Fruit fly (Drosophila melanogaster): Measurements from ENCODE around the gene CG18641.

CG18641 gene

dm6 chr2L:2364200-2364754 lies 50.8 kb downstream of the CG18641 start (continued):
- TF ChIP-seq Jarid2 (GFP tag; optimal IDR thresholded peaks at IDR 0.05) (peak; percentile 6), nau (GFP tag; optimal IDR thresholded peaks at IDR 0.05) (no peak), pzg (GFP tag; optimal IDR thresholded peaks at IDR 0.05) (peak; percentile 7), phol (tag; optimal IDR thresholded peaks at IDR 0.05) (peak; percentile 90), vnd (GFP tag; IDR thresholded peaks at IDR 0.05; ENCODE audit: partially characterized antibody) (peak; percentile 66), ftz-f1 (GFP tag; optimal IDR thresholded peaks at IDR 0.05) (peak; percentile 97), Ptx1 (GFP tag; IDR thresholded peaks at IDR 0.05) (no peak), CG1647 (GFP tag; optimal IDR thresholded peaks at IDR 0.05) (no peak), disco-r (GFP tag; optimal IDR thresholded peaks at IDR 0.05) (no peak), ind (GFP tag; optimal IDR thresholded peaks at IDR 0.05) (no peak), pan (optimal IDR thresholded peaks at IDR 0.05) (no peak), pan (GFP tag; optimal IDR thresholded peaks at IDR 0.05 in 1 of 2, IDR thresholded peaks at IDR 0.05 in 1 of 2) (no peak), CG13123 (GFP tag; optimal IDR thresholded peaks at IDR 0.05) (no peak), CG13624 (GFP tag; optimal IDR thresholded peaks at IDR 0.05) (peak; percentile 19), ken (GFP tag; IDR thresholded peaks at IDR 0.05) (peak; percentile 53; the same call in 1 of the 3 replicates), CG11247 (GFP tag; IDR thresholded peaks at IDR 0.05) (no peak), mld (GFP tag; IDR thresholded peaks at IDR 0.05; ENCODE audit: partially characterized antibody) (no peak), knrl (GFP tag; IDR thresholded peaks at IDR 0.05; ENCODE audit: partially characterized antibody) (peak; percentile 61), mirr (GFP tag; optimal IDR thresholded peaks at IDR 0.05) (no peak), wor (GFP tag; IDR thresholded peaks at IDR 0.05) (no peak), ara (GFP tag; IDR thresholded peaks at IDR 0.05) (peak; percentile 43; the same call in 1 of the 2 replicates), abd-A (tag; optimal IDR thresholded peaks at IDR 0.05) (no peak), ase (GFP tag; IDR thresholded peaks at IDR 0.05) (no peak), danr (GFP tag; IDR thresholded peaks at IDR 0.05) (no peak), CHES-1-like (GFP tag; optimal IDR thresholded peaks at IDR 0.05) (no peak), CG7786 (GFP tag; optimal IDR thresholded peaks at IDR 0.05) (no peak), pros (GFP tag; optimal IDR thresholded peaks at IDR 0.05) (peak; percentile 41), CG5953 (GFP tag; IDR thresholded peaks at IDR 0.05) (no peak), CG7372 (GFP tag; IDR thresholded peaks at IDR 0.05) (no peak), zfh2 (GFP tag; optimal IDR thresholded peaks at IDR 0.05) (no peak), sens (GFP tag) (peak; percentile 20), vfl (GFP tag; optimal IDR thresholded peaks at IDR 0.05) (no peak), prd (optimal IDR thresholded peaks at IDR 0.05) (no peak), prd (GFP tag; IDR thresholded peaks at IDR 0.05) (peak; percentile 34; the same call in 1 of the 3 replicates), CG13287 (GFP tag; IDR thresholded peaks at IDR 0.05; ENCODE audit: partially characterized antibody) (peak; percentile 27; the same call in 1 of the 2 replicates), CG15269 (tag; optimal IDR thresholded peaks at IDR 0.05) (no peak), crol (GFP tag; IDR thresholded peaks at IDR 0.05) (no peak), gcm2 (GFP tag; optimal IDR thresholded peaks at IDR 0.05) (no peak), CG7745 (tag; optimal IDR thresholded peaks at IDR 0.05) (peak; percentile 88), CG8765 (GFP tag; IDR thresholded peaks at IDR 0.05) (no peak), Tbp (GFP tag; optimal IDR thresholded peaks at IDR 0.05) (no peak), croc (GFP tag; conservative IDR thresholded peaks at IDR 0.05) (0 out of 3 replicates have a peak, but pooled peaks have one; percentile 3), CG18619 (GFP tag; optimal IDR thresholded peaks at IDR 0.05) (no peak), Dll (GFP tag; IDR thresholded peaks at IDR 0.05; ENCODE audit: partially characterized antibody) (0 out of 4 replicates have a peak, but pooled peaks have one; percentile 33), ci (GFP tag; IDR thresholded peaks at IDR 0.05) (peak; percentile 5; the same call in 2 of the 3 replicates), CG34224 (GFP tag; IDR thresholded peaks at IDR 0.05; ENCODE audit: partially characterized antibody) (no peak), Blimp-1 (GFP tag; optimal IDR thresholded peaks at IDR 0.05) (no peak), cad (GFP tag; optimal IDR thresholded peaks at IDR 0.05) (no peak), Neu2 (GFP tag; optimal IDR thresholded peaks at IDR 0.05; ENCODE audit: borderline replicate concordance) (no peak), CG3163 (GFP tag; optimal IDR thresholded peaks at IDR 0.05) (peak; percentile 1), CG8281 (tag; optimal IDR thresholded peaks at IDR 0.05) (no peak)

Data from whole organism, embryonic.